Fruit fly (Drosophila melanogaster): ENCODE data around the gene Ziz.

The Ziz gene

DNA sequence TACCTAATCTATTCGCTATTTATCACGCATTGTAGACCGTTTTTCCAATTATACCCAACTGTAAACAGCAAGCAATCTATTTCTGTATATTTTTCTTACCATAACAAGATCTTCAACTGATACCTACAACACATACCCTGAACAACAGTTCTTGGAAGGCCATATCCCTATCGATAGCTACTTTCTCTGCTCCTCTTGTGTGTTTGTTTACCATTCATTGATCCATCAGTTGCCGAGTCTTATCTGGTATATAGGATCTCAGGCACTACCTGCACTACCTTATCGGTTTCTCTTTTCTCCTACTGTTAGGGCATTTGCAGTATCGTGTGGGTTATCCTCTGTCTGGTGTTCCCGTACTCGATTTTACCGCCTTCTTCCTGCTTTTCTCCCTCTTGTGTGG lies 30.0 kb upstream of the Ziz start (continued):
- TF ChIP-seq CG6689 (GFP tag; IDR thresholded peaks at IDR 0.05) (no peak), CG15479 (GFP tag; optimal IDR thresholded peaks at IDR 0.05) (peak; percentile 64), cg (GFP tag; optimal IDR thresholded peaks at IDR 0.05) (no peak), CG12155 (GFP tag; optimal IDR thresholded peaks at IDR 0.05) (no peak), CG12071 (GFP tag; optimal IDR thresholded peaks at IDR 0.05) (no peak), CG8924 (tag; optimal IDR thresholded peaks at IDR 0.05) (peak; percentile 4), CG7839 (tag; optimal IDR thresholded peaks at IDR 0.05) (no peak), CG12769 (tag; optimal IDR thresholded peaks at IDR 0.05) (no peak), ase (GFP tag; IDR thresholded peaks at IDR 0.05) (no peak), kni (GFP tag; optimal IDR thresholded peaks at IDR 0.05) (peak; percentile 11), Hr3 (GFP tag; optimal IDR thresholded peaks at IDR 0.05) (no peak), CG12299 (tag; optimal IDR thresholded peaks at IDR 0.05) (no peak), pros (GFP tag; optimal IDR thresholded peaks at IDR 0.05) (peak; percentile 44), tx (GFP tag; optimal IDR thresholded peaks at IDR 0.05) (no peak), exex (tag; optimal IDR thresholded peaks at IDR 0.05) (no peak), D19B (GFP tag; optimal IDR thresholded peaks at IDR 0.05) (no peak), pan (optimal IDR thresholded peaks at IDR 0.05) (no peak), pan (GFP tag; optimal IDR thresholded peaks at IDR 0.05 in 1 of 2, IDR thresholded peaks at IDR 0.05 in 1 of 2) (no peak), twi (tag; optimal IDR thresholded peaks at IDR 0.05) (peak; percentile 42), CG15696 (tag; optimal IDR thresholded peaks at IDR 0.05) (peak; percentile 52), CG9727 (GFP tag; optimal IDR thresholded peaks at IDR 0.05) (no peak), zen (tag; optimal IDR thresholded peaks at IDR 0.05) (peak; percentile 79), CHES-1-like (GFP tag; optimal IDR thresholded peaks at IDR 0.05) (no peak), ftz-f1 (GFP tag; optimal IDR thresholded peaks at IDR 0.05) (no peak), sisA (GFP tag; IDR thresholded peaks at IDR 0.05) (no peak), insv (GFP tag; optimal IDR thresholded peaks at IDR 0.05) (no peak), ems (GFP tag; optimal IDR thresholded peaks at IDR 0.05) (no peak), Stat92E (GFP tag; optimal IDR thresholded peaks at IDR 0.05) (peak in 1 of 3 experiments; percentile 85), Hmx (GFP tag; optimal IDR thresholded peaks at IDR 0.05) (no peak), CG1832 (GFP tag; optimal IDR thresholded peaks at IDR 0.05) (no peak), sug (tag; optimal IDR thresholded peaks at IDR 0.05) (no peak), grn (GFP tag; optimal IDR thresholded peaks at IDR 0.05) (peak; percentile 99), H2.0 (GFP tag; IDR thresholded peaks at IDR 0.05) (no peak), Sin3A (optimal IDR thresholded peaks at IDR 0.05) (no peak), CG8290 (GFP tag; optimal IDR thresholded peaks at IDR 0.05) (peak; percentile 25), CG8290 (tag; optimal IDR thresholded peaks at IDR 0.05) (no peak), NC2α (GFP tag; optimal IDR thresholded peaks at IDR 0.05) (no peak), yki (optimal IDR thresholded peaks at IDR 0.05) (no peak), odd (GFP tag; optimal IDR thresholded peaks at IDR 0.05) (peak; percentile 30), Hand (GFP tag; optimal IDR thresholded peaks at IDR 0.05) (no peak), gcm (GFP tag; optimal IDR thresholded peaks at IDR 0.05) (no peak)

DNA sequence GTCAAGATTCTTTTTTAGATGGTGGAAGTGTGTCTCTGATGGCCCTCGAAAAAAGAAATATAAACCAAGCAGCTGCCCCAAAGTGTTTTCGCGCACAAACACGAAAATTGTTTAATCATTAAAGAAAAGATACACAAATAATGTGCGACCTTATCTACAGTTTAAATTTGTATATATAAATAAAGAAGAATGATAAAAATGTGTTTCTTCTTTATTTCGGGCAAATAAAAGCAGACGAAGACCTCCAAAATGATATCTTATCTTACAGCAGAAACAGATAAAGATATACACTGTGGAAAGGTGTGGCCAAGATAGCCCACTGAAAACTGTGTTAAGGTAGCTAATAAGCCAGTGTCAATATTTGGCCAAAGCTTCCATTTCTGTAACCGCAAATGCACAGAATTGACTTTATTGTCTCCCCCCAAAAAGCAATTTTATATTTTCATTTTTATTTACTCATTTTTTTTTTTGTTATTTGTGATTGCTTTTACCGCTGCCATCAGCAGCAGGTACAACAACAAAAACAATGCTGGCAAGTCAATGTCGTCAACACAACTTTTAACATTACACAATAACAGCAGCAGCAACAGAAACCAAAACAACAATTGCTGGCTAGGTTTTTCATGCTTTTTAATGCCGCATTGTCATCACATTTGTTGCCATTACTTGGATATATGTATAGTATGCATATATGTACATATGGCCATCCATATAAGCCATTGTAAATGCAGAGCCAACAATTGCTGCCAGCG lies 29.2 kb upstream of the Ziz start:
- TF ChIP-seq hbn (GFP tag; IDR thresholded peaks at IDR 0.05; ENCODE audit: partially characterized antibody) (no peak), Hmr (GFP tag; optimal IDR thresholded peaks at IDR 0.05) (peak; percentile 43), Fer1 (GFP tag; optimal IDR thresholded peaks at IDR 0.05) (peak; percentile 23), dmrt99B (tag; optimal IDR thresholded peaks at IDR 0.05) (peak; percentile 34), seq (GFP tag; IDR thresholded peaks at IDR 0.05) (0 out of 2 replicates have a peak, but pooled peaks have one; percentile 10), CG33557 (GFP tag; optimal IDR thresholded peaks at IDR 0.05) (peak; percentile 46), CG11504 (tag; optimal IDR thresholded peaks at IDR 0.05) (peak; percentile 32), fd96Cb (tag; optimal IDR thresholded peaks at IDR 0.05) (no peak), wek (GFP tag; optimal IDR thresholded peaks at IDR 0.05) (peak; percentile 55), CG1529 (GFP tag; optimal IDR thresholded peaks at IDR 0.05) (peak; percentile 43), CG10209 (GFP tag; optimal IDR thresholded peaks at IDR 0.05) (peak; percentile 50), CG3407 (GFP tag; optimal IDR thresholded peaks at IDR 0.05) (peak; percentile 43)

Data from whole organism, embryonic.